Fruit fly (Drosophila melanogaster) whole organism, embryonic: ENCODE measurements around the gene CG15638.

Source experiments
- Atf-2 ChIP-seq: fragments of 200-800 bp; sonication (Bioruptor generic); optimal IDR thresholded peaks from 2 replicates; lab custom pipeline; 2016; ENCODE audit warnings: missing biosample characterization, missing genetic modification characterization
- Bteb2 ChIP-seq: fragments of 200-800 bp; sonication (Bioruptor generic); optimal IDR thresholded peaks from 2 replicates; lab custom pipeline; 2016; ENCODE audit warnings: missing biosample characterization, missing genetic modification characterization
- C15 ChIP-seq: fragments of 200-800 bp; sonication (Bioruptor generic); IDR thresholded peaks from 3 replicates; pipeline ENCODE4 v1.3.6; 2022; ENCODE audit warnings: missing biosample characterization, missing genetic modification characterization
- CG11695 ChIP-seq: fragments of 200-800 bp; sonication (Bioruptor generic); IDR thresholded peaks from 3 replicates; pipeline ENCODE4 v1.3.6; 2022; ENCODE audit warnings: missing biosample characterization, missing genetic modification characterization
- CG11723 ChIP-seq: fragments of 200-800 bp; sonication (Bioruptor generic); optimal IDR thresholded peaks from 2 replicates; lab custom pipeline; 2017; ENCODE audit warnings: missing biosample characterization, mild to moderate bottlenecking, missing genetic modification characterization
- CG13424 ChIP-seq: fragments of 200-800 bp; sonication (Bioruptor generic); optimal IDR thresholded peaks from 2 replicates; lab custom pipeline; 2019; ENCODE audit warnings: missing biosample characterization, mild to moderate bottlenecking, missing genetic modification characterization, moderate library complexity
- CG15696 ChIP-seq: fragments of 200-800 bp; sonication (Bioruptor generic); optimal IDR thresholded peaks from 2 replicates; lab custom pipeline; 2019; ENCODE audit warnings: missing biosample characterization, mild to moderate bottlenecking, missing genetic modification characterization, moderate library complexity
- CG17829 ChIP-seq: fragments of 200-800 bp; optimal IDR thresholded peaks from 2 replicates; lab custom pipeline; 2019; ENCODE audit warnings: missing biosample characterization, mild to moderate bottlenecking, missing genetic modification characterization, moderate library complexity
- CG17912 ChIP-seq: fragments of 200-800 bp; sonication (Bioruptor generic); optimal IDR thresholded peaks from 2 replicates; lab custom pipeline; 2018; ENCODE audit warnings: missing biosample characterization, mild to moderate bottlenecking, missing genetic modification characterization
- CG18262 ChIP-seq: fragments of 200-800 bp; optimal IDR thresholded peaks from 3 replicates; lab custom pipeline; 2019; ENCODE audit warnings: missing biosample characterization, mild to moderate bottlenecking, missing genetic modification characterization, moderate library complexity
- CG2120 ChIP-seq: fragments of 200-800 bp; sonication (Bioruptor generic); optimal IDR thresholded peaks from 3 replicates; lab custom pipeline; 2016; ENCODE audit warnings: missing biosample characterization, missing genetic modification characterization
- CG33557 ChIP-seq: fragments of 200-800 bp; sonication (Bioruptor generic); optimal IDR thresholded peaks from 2 replicates; lab custom pipeline; 2019; ENCODE audit warnings: missing biosample characterization, mild to moderate bottlenecking, missing genetic modification characterization, moderate library complexity
- CG3838 ChIP-seq: fragments of 200-800 bp; sonication (Bioruptor generic); optimal IDR thresholded peaks from 3 replicates; lab custom pipeline; 2016; ENCODE audit warnings: missing biosample characterization, missing genetic modification characterization
- CG5953 ChIP-seq: fragments of 200-800 bp; sonication (Bioruptor generic); IDR thresholded peaks from 2 replicates; pipeline ENCODE4 v1.3.6; 2022; ENCODE audit warnings: missing biosample characterization, missing genetic modification characterization
- CG7372 ChIP-seq: fragments of 200-800 bp; sonication (Bioruptor generic); IDR thresholded peaks from 2 replicates; pipeline ENCODE4 v1.3.6; 2022; ENCODE audit warnings: missing biosample characterization, missing genetic modification characterization
- CG7839 ChIP-seq: fragments of 200-800 bp; sonication (Bioruptor generic); optimal IDR thresholded peaks from 3 replicates; lab custom pipeline; 2018; ENCODE audit warnings: missing biosample characterization, mild to moderate bottlenecking, missing genetic modification characterization, moderate library complexity
- CG7928 ChIP-seq: fragments of 200-800 bp; sonication (Bioruptor generic); optimal IDR thresholded peaks from 2 replicates; lab custom pipeline; 2017; ENCODE audit warnings: missing biosample characterization, mild to moderate bottlenecking, missing genetic modification characterization
- CG8924 ChIP-seq: fragments of 200-800 bp; optimal IDR thresholded peaks from 3 replicates; lab custom pipeline; 2019; ENCODE audit warnings: missing biosample characterization, mild to moderate bottlenecking, missing genetic modification characterization, moderate library complexity
- CG9727 ChIP-seq: fragments of 200-800 bp; sonication (Bioruptor generic); optimal IDR thresholded peaks from 3 replicates; lab custom pipeline; 2017; ENCODE audit warnings: missing biosample characterization, mild to moderate bottlenecking, missing genetic modification characterization
- CoRest ChIP-seq: fragments of 200-800 bp; sonication (Bioruptor generic); optimal IDR thresholded peaks from 3 replicates; lab custom pipeline; 2018; ENCODE audit warnings: missing biosample characterization, mild to moderate bottlenecking, missing genetic modification characterization, moderate library complexity
- Drgx ChIP-seq: fragments of 200-800 bp; sonication (Bioruptor generic); IDR thresholded peaks from 2 replicates; pipeline ENCODE4 v1.3.6; 2022; ENCODE audit warnings: missing biosample characterization, missing genetic modification characterization
- Hr51 ChIP-seq, 2 experiments: fragments of 200-800 bp; sonication (Bioruptor generic); optimal IDR thresholded peaks; 2 replicates in 1 of 2; 3 replicates in 1 of 2; lab custom pipeline; 2016 to 2018; ENCODE audit warnings: missing biosample characterization in 2 of 2, missing genetic modification characterization in 2 of 2, mild to moderate bottlenecking in 1 of 2, moderate library complexity in 1 of 2
- NC2α ChIP-seq: fragments of 200-800 bp; sonication (Bioruptor generic); optimal IDR thresholded peaks from 2 replicates; lab custom pipeline; 2016; ENCODE audit warnings: missing biosample characterization, missing genetic modification characterization
- Optix ChIP-seq: fragments of 200-800 bp; sonication (Bioruptor generic); IDR thresholded peaks from 3 replicates; pipeline ENCODE4 v1.3.6; 2022; ENCODE audit warnings: missing biosample characterization, missing genetic modification characterization
- Rfx ChIP-seq: fragments of 200-800 bp; sonication (Bioruptor generic); IDR thresholded peaks from 2 replicates; pipeline ENCODE4 v1.3.6; 2022; ENCODE audit warnings: missing biosample characterization, missing genetic modification characterization
- Spps ChIP-seq: fragments of 200-800 bp; sonication (Bioruptor generic); optimal IDR thresholded peaks from 2 replicates; lab custom pipeline; 2018; ENCODE audit warnings: missing biosample characterization, mild to moderate bottlenecking, missing genetic modification characterization
- Sry-δ ChIP-seq: fragments of 200-800 bp; sonication (Bioruptor generic); optimal IDR thresholded peaks from 2 replicates; lab custom pipeline; 2016; ENCODE audit warnings: missing biosample characterization, missing genetic modification characterization
- Ssrp ChIP-seq: fragments of 200-800 bp; sonication (Bioruptor generic); optimal IDR thresholded peaks from 2 replicates; lab custom pipeline; 2018; ENCODE audit warnings: missing biosample characterization, mild to moderate bottlenecking, missing genetic modification characterization, moderate library complexity
- Stat92E ChIP-seq, 3 experiments: fragments of >200 bp in 2 of 3; fragments of 200-800 bp in 1 of 3; sonication (Bioruptor generic) in 1 of 3; optimal IDR thresholded peaks; 2 replicates each; lab custom pipeline; 2017 to 2019; ENCODE audit warnings: missing biosample characterization in 3 of 3, missing genetic modification characterization in 3 of 3, mild to moderate bottlenecking in 1 of 3, moderate library complexity in 1 of 3
- Usf ChIP-seq: fragments of 200-800 bp; sonication (Bioruptor generic); optimal IDR thresholded peaks from 2 replicates; lab custom pipeline; 2017; ENCODE audit warnings: missing genotype, missing biosample characterization, missing genetic modification characterization
- al ChIP-seq: fragments of 200-800 bp; sonication (Bioruptor generic); IDR thresholded peaks from 2 replicates; pipeline ENCODE4 v1.3.6; 2022; ENCODE audit warnings: missing biosample characterization, missing genetic modification characterization
- ase ChIP-seq: fragments of 200-800 bp; sonication (Bioruptor generic); IDR thresholded peaks from 3 replicates; pipeline ENCODE4 v1.3.6; 2022; ENCODE audit warnings: missing biosample characterization, missing genetic modification characterization
- crol ChIP-seq: fragments of 200-800 bp; sonication (Bioruptor generic); IDR thresholded peaks from 2 replicates; pipeline ENCODE4 v1.3.6; 2022; ENCODE audit warnings: missing biosample characterization, missing genetic modification characterization
- dati ChIP-seq: fragments of 200-800 bp; sonication (Bioruptor generic); IDR thresholded peaks from 2 replicates; pipeline ENCODE4 v1.3.6; 2022; ENCODE audit warnings: missing biosample characterization, missing genetic modification characterization
- ewg ChIP-seq: fragments of 200-800 bp; sonication (Bioruptor generic); optimal IDR thresholded peaks from 3 replicates; lab custom pipeline; 2017; ENCODE audit warnings: mild to moderate bottlenecking, missing biosample characterization, missing genetic modification reagents, missing genetic modification characterization
- eyg ChIP-seq: fragments of 200-800 bp; sonication (Bioruptor generic); optimal IDR thresholded peaks from 3 replicates; lab custom pipeline; 2016; ENCODE audit warnings: missing biosample characterization, missing genetic modification characterization
- jing ChIP-seq: fragments of 200-800 bp; sonication (Bioruptor generic); optimal IDR thresholded peaks from 2 replicates; lab custom pipeline; 2018; ENCODE audit warnings: missing biosample characterization, mild to moderate bottlenecking, missing genetic modification characterization
- lov ChIP-seq, 2 experiments: fragments of 200-800 bp in 1 of 2; fragments of >200 bp in 1 of 2; sonication (Bioruptor generic) in 1 of 2; IDR thresholded peaks in 1 of 2; optimal IDR thresholded peaks in 1 of 2; 2 replicates in 1 of 2; 3 replicates in 1 of 2; pipeline versions ENCODE4 v1.3.6 to Lab custom; 2017 to 2022; ENCODE audit warnings: missing biosample characterization in 1 of 2, missing genetic modification characterization in 1 of 2
- maf-S ChIP-seq: fragments of 200-800 bp; sonication (Bioruptor generic); optimal IDR thresholded peaks from 2 replicates; lab custom pipeline; 2016; ENCODE audit warnings: missing biosample characterization, missing genetic modification characterization
- pzg ChIP-seq: fragments of 200-800 bp; sonication (Bioruptor generic); optimal IDR thresholded peaks from 3 replicates; lab custom pipeline; 2018; ENCODE audit warnings: missing biosample characterization, mild to moderate bottlenecking, missing genetic modification characterization, moderate library complexity
- ranshi ChIP-seq: fragments of 200-800 bp; sonication (Bioruptor generic); IDR thresholded peaks from 2 replicates; pipeline ENCODE4 v1.3.6; 2022; ENCODE audit warnings: missing biosample characterization, missing genetic modification characterization
- sens-2 ChIP-seq: fragments of 200-800 bp; sonication (Bioruptor generic); IDR thresholded peaks from 2 replicates; pipeline ENCODE4 v1.3.6; 2022; ENCODE audit warnings: missing biosample characterization, missing genetic modification characterization
- seq ChIP-seq: fragments of 200-800 bp; sonication (Bioruptor generic); IDR thresholded peaks from 2 replicates; pipeline ENCODE4 v1.3.6; 2022; ENCODE audit warnings: missing biosample characterization, missing genetic modification characterization
- sisA ChIP-seq: fragments of 200-800 bp; sonication (Bioruptor generic); IDR thresholded peaks from 2 replicates; pipeline ENCODE4 v1.3.6; 2022; ENCODE audit warnings: missing biosample characterization, missing genetic modification characterization
- slbo ChIP-seq: fragments of 200-800 bp; sonication (Bioruptor generic); IDR thresholded peaks from 2 replicates; pipeline ENCODE4 v1.3.6; 2022; ENCODE audit warnings: missing biosample characterization, missing genetic modification characterization
- tio ChIP-seq: fragments of 200-800 bp; sonication (Bioruptor generic); optimal IDR thresholded peaks from 2 replicates; lab custom pipeline; 2017; ENCODE audit warnings: missing biosample characterization, missing genetic modification characterization, inconsistent platforms
- twi ChIP-seq: fragments of 200-800 bp; optimal IDR thresholded peaks from 2 replicates; lab custom pipeline; 2019; ENCODE audit warnings: missing biosample characterization, mild to moderate bottlenecking, missing genetic modification characterization, moderate library complexity
- zfh2 ChIP-seq: fragments of 200-800 bp; sonication (Bioruptor generic); optimal IDR thresholded peaks from 2 replicates; lab custom pipeline; 2016; ENCODE audit warnings: missing biosample characterization, missing genetic modification characterization

Gene CG15638

DNA sequence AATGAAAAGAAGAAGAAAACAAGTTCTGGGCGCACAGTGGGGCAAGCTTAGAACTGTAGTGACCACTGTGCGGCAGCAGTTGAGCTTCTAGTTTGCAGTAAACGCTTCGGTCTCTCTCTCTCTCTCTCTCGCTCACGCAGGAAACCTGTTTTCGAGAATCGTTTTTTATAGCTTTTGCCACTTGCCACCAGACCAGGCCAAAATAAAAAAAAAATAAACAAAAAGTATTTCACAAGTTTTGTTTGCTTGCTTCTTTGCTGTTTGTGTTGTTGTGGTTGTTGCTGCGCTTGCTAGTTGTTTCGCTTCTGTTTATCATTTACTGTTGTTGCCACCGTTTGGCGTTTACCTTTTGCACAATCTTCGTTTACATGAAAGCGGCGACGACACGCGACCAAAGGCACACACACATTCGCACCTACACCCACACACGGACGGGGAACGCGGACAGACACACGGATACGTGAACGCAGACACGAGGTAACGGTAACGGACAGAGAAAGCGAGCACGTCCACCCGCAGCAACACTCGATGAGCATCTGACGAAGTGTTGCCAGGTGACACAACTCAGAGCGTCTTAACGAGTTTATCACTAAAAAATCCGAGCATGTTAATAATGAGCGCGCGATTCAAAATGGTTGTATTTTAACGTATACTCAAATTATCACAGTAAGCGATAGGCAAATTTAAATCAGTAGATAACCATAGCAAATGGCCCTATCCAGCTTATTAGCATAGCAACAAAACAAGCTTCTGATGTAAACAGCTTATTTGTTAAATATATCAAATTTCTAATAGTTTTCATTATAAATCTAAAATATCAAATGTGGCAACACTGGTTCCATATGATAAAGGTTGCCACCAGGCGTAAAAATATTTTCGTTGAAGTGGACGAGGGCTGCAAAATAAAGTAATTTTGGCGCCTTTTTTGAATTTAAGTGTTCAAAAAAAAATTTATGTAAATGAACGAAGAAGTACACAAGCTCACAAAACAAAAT is 13.5 kb upstream of the CG15638 start, which contains the start of gene B4 (continued):
- TF ChIP-seq twi (tag; lab: Kevin White, UChicago) (no peak), jing (no peak), CG15696 (tag; lab: Kevin White, UChicago) (peak; percentile 6), CG11695 (GFP tag; lab: Robert Waterston, UW) (0 out of 3 replicates have a peak, but pooled peaks have one; percentile 17), CG9727 (GFP tag; lab: Kevin White, UChicago) (peak; percentile 39), Atf-2 (GFP tag; lab: Kevin White, UChicago) (no peak), Sry-δ (GFP tag; lab: Kevin White, UChicago) (peak; percentile 20), zfh2 (GFP tag; lab: Kevin White, UChicago) (peak; percentile 1), CG3838 (GFP tag; lab: Kevin White, UChicago) (peak; percentile 23), C15 (GFP tag; lab: Robert Waterston, UW) (no peak), sisA (GFP tag; lab: Robert Waterston, UW) (no peak), Usf (GFP tag; lab: Kevin White, UChicago) (no peak), CG18262 (tag; lab: Kevin White, UChicago) (no peak), ase (no peak), CG7372 (GFP tag; lab: Robert Waterston, UW) (no peak), sens-2 (GFP tag; lab: Robert Waterston, UW) (no peak), tio (GFP tag; lab: Kevin White, UChicago) (no peak), Spps (tag; lab: Kevin White, UChicago) (no peak), CG33557 (GFP tag; lab: Kevin White, UChicago) (no peak), CG13424 (tag; lab: Kevin White, UChicago) (no peak), ranshi (GFP tag; lab: Robert Waterston, UW) (0 out of 2 replicates have a peak, but pooled peaks have one; percentile 3), lov (optimal IDR thresholded peaks at IDR 0.05; lab: Kevin White, UChicago) (no peak), lov (GFP tag; IDR thresholded peaks at IDR 0.05; lab: Robert Waterston, UW) (no peak; the same call in 2 of the 3 replicates), Drgx (GFP tag; lab: Robert Waterston, UW) (peak; percentile 66), CG8924 (tag; lab: Kevin White, UChicago) (peak; percentile 53), CG2120 (GFP tag; lab: Kevin White, UChicago) (peak; percentile 3), Ssrp (tag; lab: Kevin White, UChicago) (no peak), Bteb2 (GFP tag; lab: Kevin White, UChicago) (no peak), al (GFP tag; lab: Robert Waterston, UW) (no peak), CG5953 (GFP tag; lab: Robert Waterston, UW) (peak; percentile 65; the same call in 1 of the 2 replicates), NC2α (GFP tag; lab: Kevin White, UChicago) (no peak), crol (GFP tag; lab: Robert Waterston, UW) (peak; percentile 1; the same call in 1 of the 2 replicates), CG7839 (tag; lab: Kevin White, UChicago) (no peak), eyg (GFP tag; lab: Kevin White, UChicago) (no peak), maf-S (GFP tag; lab: Kevin White, UChicago) (no peak), CoRest (tag; lab: Kevin White, UChicago) (no peak), Optix (no peak), ewg (peak; percentile 20), Hr51 (GFP tag; optimal IDR thresholded peaks at IDR 0.05; lab: Kevin White, UChicago) (peak in 1 of 2 experiments; percentile 3), slbo (GFP tag; lab: Robert Waterston, UW) (0 out of 2 replicates have a peak, but pooled peaks have one; percentile 39), CG7928 (GFP tag; lab: Kevin White, UChicago) (peak; percentile 88), seq (GFP tag; lab: Robert Waterston, UW) (peak; percentile 51; the same call in 1 of the 2 replicates), dati (GFP tag; lab: Robert Waterston, UW) (no peak), CG17829 (no peak), pzg (GFP tag; lab: Kevin White, UChicago) (peak; percentile 70), CG17912 (GFP tag; lab: Kevin White, UChicago) (peak; percentile 49), Rfx (peak; percentile 59; the same call in 1 of the 2 replicates), CG11723 (GFP tag; lab: Kevin White, UChicago) (peak; percentile 3), Stat92E (GFP tag; optimal IDR thresholded peaks at IDR 0.05; lab: Kevin White, UChicago) (peak in 1 of 3 experiments; percentile 28)
